Worm (Caenorhabditis elegans): ENCODE results near the gene ints-2.

DNA sequence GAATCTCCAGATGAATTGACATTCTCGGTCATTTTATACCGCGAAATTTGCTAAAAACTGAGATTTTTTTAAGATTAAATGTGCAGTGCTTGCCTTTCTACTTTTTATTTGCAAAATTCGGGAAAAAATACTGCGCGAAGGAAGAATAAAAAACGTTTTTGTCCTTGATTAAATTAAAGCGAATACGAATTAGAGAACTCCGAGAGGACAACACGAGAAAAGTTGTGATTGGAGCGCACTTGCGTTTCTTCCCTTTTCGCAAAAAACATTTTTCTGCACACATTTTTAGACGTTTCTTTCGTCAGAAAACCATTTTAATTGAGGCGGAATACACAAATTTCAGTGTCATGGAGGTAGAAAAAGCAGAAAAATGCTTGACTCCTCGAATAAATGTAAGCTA lies at the start of gene ints-2, which contains the start of gene trm-1:
- TF ChIP-seq flt-1 (GFP tag; IDR thresholded peaks at IDR 0.05) (no peak), ama-1 (optimal IDR thresholded peaks at IDR 0.05) (no peak)

All from whole organism, early embryonic.